Worm (Caenorhabditis elegans) whole organism, L4 larva: ENCODE measurements around the gene K02H11.9.

Experiments
- ceh-20 ChIP-seq: fragments of 200-800 bp; sonication (Bioruptor generic); IDR thresholded peaks from 2 replicates; pipeline ENCODE4 v1.3.6; 2022; ENCODE audit warnings: missing genetic modification reagents, missing genetic modification characterization, missing compliant biosample characterization
- ceh-82 ChIP-seq: sonication (generic microtip); optimal IDR thresholded peaks from 2 replicates; lab custom pipeline; 2017; ENCODE audit warnings: missing biosample characterization, missing genetic modification characterization
- skn-1 ChIP-seq: fragments of 150-350 bp; optimal IDR thresholded peaks from 2 replicates; lab custom pipeline; 2014; ENCODE audit warnings: missing biosample characterization, missing genetic modification characterization
- unc-130 ChIP-seq: sonication (generic microtip); optimal IDR thresholded peaks from 2 replicates; lab custom pipeline; 2016; ENCODE audit warnings: missing genetic modification reagents, missing genetic modification characterization, missing compliant biosample characterization

DNA sequence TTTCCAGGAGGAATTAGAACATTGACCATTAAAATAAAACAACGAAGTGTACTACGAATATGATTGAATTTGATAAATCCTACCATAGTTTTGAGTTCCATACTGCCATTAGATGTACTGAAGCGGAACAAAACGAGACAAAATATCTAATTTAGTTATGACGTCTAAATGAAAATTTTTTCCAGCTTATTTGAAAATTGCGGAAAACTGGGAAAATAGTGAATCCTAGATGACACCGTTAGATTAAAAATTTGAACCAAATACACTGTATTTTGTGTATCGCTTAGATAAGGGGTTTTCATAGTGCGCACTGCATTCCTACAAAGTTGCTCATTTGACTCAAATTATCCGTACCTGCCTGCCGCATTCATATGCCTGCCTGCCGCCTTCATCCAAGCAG is 5.7 kb downstream of the K02H11.9 start, which contains the start of gene K02H11.4:
- TF ChIP-seq unc-130 (GFP tag; lab: Kevin White, UChicago), result no peak
- no peak for TF ChIP-seq ceh-20 (GFP tag; lab: Robert Waterston, UW)
- TF ChIP-seq ceh-82 (tag; lab: Kevin White, UChicago), result no peak
- no peak for TF ChIP-seq skn-1 (tag; lab: Kevin White, UChicago)
